Worm (Caenorhabditis elegans) whole organism, mixed stage, embryonic: ENCODE measurements around the gene C52E4.7.

Experiments used
- mep-1 ChIP-seq: fragments of 150-350 bp; optimal IDR thresholded peaks from 2 replicates; lab custom pipeline; 2017; ENCODE audit warnings: missing biosample characterization, missing genetic modification reagents, missing genetic modification characterization, inconsistent platforms
- pha-4 ChIP-seq: fragments of 150-350 bp; optimal IDR thresholded peaks from 2 replicates; lab custom pipeline; 2018; ENCODE audit warnings: missing biosample characterization, missing genetic modification reagents, missing genetic modification characterization
- ztf-11 ChIP-seq: fragments of 150-350 bp; optimal IDR thresholded peaks from 2 replicates; lab custom pipeline; 2014; ENCODE audit warnings: missing biosample characterization, missing genetic modification characterization

ce11 chrV:11975233-11975632 is 18.9 kb upstream of the C52E4.7 start, which contains the start of gene cpr-1:
- no peak for TF ChIP-seq mep-1 (tag; lab: Kevin White, UChicago)
- no peak for TF ChIP-seq pha-4 (tag; lab: Kevin White, UChicago)
- no peak for TF ChIP-seq ztf-11 (tag; lab: Kevin White, UChicago)
